Worm (Caenorhabditis elegans): ENCODE data around the gene F55G7.1.

DNA sequence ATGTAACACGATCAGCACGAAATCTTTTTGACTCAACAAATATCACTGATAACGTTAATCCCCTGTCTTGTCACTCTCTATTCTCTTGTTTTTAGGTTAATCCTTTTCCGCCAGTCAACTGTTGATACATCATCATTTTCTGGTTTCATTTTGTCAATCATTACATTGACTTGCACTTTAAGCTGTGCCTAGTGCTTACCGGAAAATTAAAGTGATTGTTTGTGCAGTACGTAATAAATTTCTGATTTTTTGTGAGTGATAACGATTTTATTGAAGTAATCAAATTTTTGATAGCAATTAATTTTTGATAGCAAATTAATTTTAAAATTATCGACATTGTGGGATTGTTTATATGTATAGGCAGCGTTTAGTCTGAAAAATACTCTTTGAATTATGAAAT, 15.1 kb upstream of the F55G7.1 start:
- TF ChIP-seq nhr-12 (tag; optimal IDR thresholded peaks at IDR 0.05), result no peak
- TF ChIP-seq zag-1 (tag; optimal IDR thresholded peaks at IDR 0.05), result no peak
- no peak for TF ChIP-seq nhr-77 (tag; optimal IDR thresholded peaks at IDR 0.05)
- no peak for TF ChIP-seq fos-1 (tag; optimal IDR thresholded peaks at IDR 0.05)
- peak; percentile 89 for TF ChIP-seq elt-2 (tag; optimal IDR thresholded peaks at IDR 0.05)
- TF ChIP-seq hmg-11 (tag; optimal IDR thresholded peaks at IDR 0.05), result no peak
- TF ChIP-seq ZK546.5 (tag; optimal IDR thresholded peaks at IDR 0.05), result no peak
- TF ChIP-seq egl-5 (tag; optimal IDR thresholded peaks at IDR 0.05), result no peak
